Fruit fly (Drosophila melanogaster) whole organism, prepupa: Measurements from ENCODE around the gene CG46463.

Experiments used
- Blimp-1 ChIP-seq: fragments of 200-800 bp; sonication (Bioruptor generic); optimal IDR thresholded peaks from 3 replicates; lab custom pipeline; 2017; ENCODE audit warnings: missing biosample characterization, missing genetic modification characterization, mild to moderate bottlenecking, moderate library complexity, missing genetic modification reagents
- CG10631 ChIP-seq: fragments of 200-800 bp; sonication (Bioruptor generic); optimal IDR thresholded peaks from 2 replicates; lab custom pipeline; 2016; ENCODE audit warnings: missing biosample characterization, missing genetic modification characterization
- CG10669 ChIP-seq: fragments of 200-800 bp; sonication (Bioruptor generic); optimal IDR thresholded peaks from 3 replicates; lab custom pipeline; 2018; ENCODE audit warnings: missing biosample characterization, mild to moderate bottlenecking, missing genetic modification characterization, moderate library complexity
- CG11294 ChIP-seq: fragments of 200-800 bp; sonication (Bioruptor generic); IDR thresholded peaks from 2 replicates; pipeline ENCODE4 v1.3.6; 2022; ENCODE audit warnings: missing biosample characterization, missing genetic modification characterization
- CG11902 ChIP-seq: fragments of 200-800 bp; sonication (Bioruptor generic); optimal IDR thresholded peaks from 3 replicates; lab custom pipeline; 2016; ENCODE audit warnings: missing biosample characterization, missing genetic modification characterization
- CG15336 ChIP-seq: fragments of 200-800 bp; sonication (Bioruptor generic); IDR thresholded peaks from 2 replicates; pipeline ENCODE4 v1.3.6; 2022; ENCODE audit warnings: missing biosample characterization, missing genetic modification characterization
- CG3032 ChIP-seq: fragments of 200-800 bp; optimal IDR thresholded peaks from 2 replicates; lab custom pipeline; 2019; ENCODE audit warnings: missing biosample characterization, mild to moderate bottlenecking, missing genetic modification characterization, moderate library complexity
- CG32006 ChIP-seq: fragments of 200-800 bp; sonication (Bioruptor generic); optimal IDR thresholded peaks from 3 replicates; lab custom pipeline; 2017; ENCODE audit warnings: missing biosample characterization, mild to moderate bottlenecking, missing genetic modification characterization
- CG34406 ChIP-seq: fragments of 200-800 bp; sonication (Bioruptor generic); optimal IDR thresholded peaks from 3 replicates; lab custom pipeline; 2016; ENCODE audit warnings: missing biosample characterization, missing genetic modification characterization
- CG4318 ChIP-seq: fragments of 200-800 bp; sonication (Bioruptor generic); optimal IDR thresholded peaks from 3 replicates; lab custom pipeline; 2017; ENCODE audit warnings: missing biosample characterization, mild to moderate bottlenecking, missing genetic modification characterization
- CG6163 ChIP-seq: fragments of 200-800 bp; sonication (Bioruptor generic); IDR thresholded peaks from 3 replicates; pipeline ENCODE4 v1.3.6; 2022; ENCODE audit warnings: missing biosample characterization, missing genetic modification characterization
- CG6792 ChIP-seq: fragments of 200-800 bp; sonication (Bioruptor generic); optimal IDR thresholded peaks from 3 replicates; lab custom pipeline; 2016; ENCODE audit warnings: missing biosample characterization, missing genetic modification characterization
- CG6808 ChIP-seq: fragments of 200-800 bp; sonication (Bioruptor generic); optimal IDR thresholded peaks from 3 replicates; lab custom pipeline; 2017; ENCODE audit warnings: missing biosample characterization, missing genetic modification characterization, mild to moderate bottlenecking, moderate library complexity, missing genetic modification reagents
- CG6854 ChIP-seq: fragments of 200-800 bp; sonication (Bioruptor generic); optimal IDR thresholded peaks from 2 replicates; lab custom pipeline; 2017; ENCODE audit warnings: missing biosample characterization, mild to moderate bottlenecking, missing genetic modification characterization
- CG7368 ChIP-seq: fragments of 200-800 bp; sonication (Bioruptor generic); optimal IDR thresholded peaks from 3 replicates; lab custom pipeline; 2016; ENCODE audit warnings: missing biosample characterization, missing genetic modification characterization
- CG8632 ChIP-seq: fragments of 200-800 bp; sonication (Bioruptor generic); optimal IDR thresholded peaks from 3 replicates; lab custom pipeline; 2016; ENCODE audit warnings: missing biosample characterization, missing genetic modification characterization
- Eip75B ChIP-seq: fragments of 200-800 bp; sonication (Bioruptor generic); optimal IDR thresholded peaks from 3 replicates; lab custom pipeline; 2016; ENCODE audit warnings: missing biosample characterization, missing genetic modification characterization
- Eip78C ChIP-seq: fragments of 200-800 bp; sonication (Bioruptor generic); peaks from one replicate; lab custom pipeline; 2016; ENCODE audit warnings: missing biosample characterization, missing genetic modification characterization
- Eip93F ChIP-seq: fragments of 200-800 bp; sonication (Bioruptor generic); optimal IDR thresholded peaks from 2 replicates; lab custom pipeline; 2016; ENCODE audit warnings: missing biosample characterization, mild to moderate bottlenecking, missing genetic modification characterization
- Ets96B ChIP-seq: fragments of 200-800 bp; optimal IDR thresholded peaks from 2 replicates; lab custom pipeline; 2019; ENCODE audit warnings: missing biosample characterization, mild to moderate bottlenecking, missing genetic modification characterization, moderate library complexity
- Gug ChIP-seq: fragments of 200-800 bp; sonication (Bioruptor generic); IDR thresholded peaks from 2 replicates; pipeline ENCODE4 v1.3.6; 2022; ENCODE audit warnings: missing biosample characterization, missing genetic modification characterization
- Hr38 ChIP-seq: sonication (Bioruptor generic); optimal IDR thresholded peaks from 2 replicates; lab custom pipeline; 2016; ENCODE audit warnings: missing biosample characterization, missing genetic modification characterization
- Hr39 ChIP-seq: fragments of 200-800 bp; sonication (Bioruptor generic); optimal IDR thresholded peaks from 2 replicates; lab custom pipeline; 2016; ENCODE audit warnings: missing biosample characterization, missing genetic modification characterization
- Hr4 ChIP-seq: fragments of 200-800 bp; sonication (Bioruptor generic); optimal IDR thresholded peaks from 3 replicates; lab custom pipeline; 2016; ENCODE audit warnings: missing biosample characterization, missing genetic modification characterization
- Lpt ChIP-seq: fragments of 200-800 bp; sonication (Bioruptor generic); optimal IDR thresholded peaks from 3 replicates; lab custom pipeline; 2016; ENCODE audit warnings: missing biosample characterization, missing genetic modification characterization
- Met ChIP-seq: fragments of 200-800 bp; sonication (Bioruptor generic); optimal IDR thresholded peaks from 3 replicates; lab custom pipeline; 2016; ENCODE audit warnings: missing biosample characterization, missing genetic modification characterization
- Sox102F ChIP-seq: fragments of 200-800 bp; sonication (Bioruptor generic); optimal IDR thresholded peaks from 2 replicates; lab custom pipeline; 2016; ENCODE audit warnings: missing biosample characterization, mild to moderate bottlenecking, missing genetic modification characterization
- Sox14 ChIP-seq: fragments of 200-800 bp; sonication (Bioruptor generic); optimal IDR thresholded peaks from 3 replicates; lab custom pipeline; 2016; ENCODE audit warnings: missing biosample characterization, missing genetic modification characterization
- achi ChIP-seq: fragments of 200-800 bp; sonication (Bioruptor generic); optimal IDR thresholded peaks from 3 replicates; lab custom pipeline; 2016; ENCODE audit warnings: missing biosample characterization, missing genetic modification characterization
- acj6 ChIP-seq: fragments of 200-800 bp; sonication (Bioruptor generic); optimal IDR thresholded peaks from 3 replicates; lab custom pipeline; 2016; ENCODE audit warnings: missing biosample characterization, missing genetic modification characterization
- cyc ChIP-seq: fragments of 200-800 bp; sonication (Bioruptor generic); optimal IDR thresholded peaks from 3 replicates; lab custom pipeline; 2016; ENCODE audit warnings: missing biosample characterization, missing genetic modification characterization
- dsx ChIP-seq: fragments of 200-800 bp; optimal IDR thresholded peaks from 3 replicates; lab custom pipeline; 2019; ENCODE audit warnings: missing biosample characterization, mild to moderate bottlenecking, missing genetic modification characterization, moderate library complexity; ENCODE audit not compliant: poor library complexity, severe bottlenecking
- eg ChIP-seq: fragments of 200-800 bp; sonication (Bioruptor generic); IDR thresholded peaks from 3 replicates; pipeline ENCODE4 v1.3.6; 2022; ENCODE audit warnings: missing biosample characterization, missing genetic modification characterization
- esn ChIP-seq: fragments of 200-800 bp; sonication (Bioruptor generic); optimal IDR thresholded peaks from 2 replicates; lab custom pipeline; 2016; ENCODE audit warnings: missing biosample characterization, mild to moderate bottlenecking, missing genetic modification characterization, moderate library complexity
- fd85E ChIP-seq: fragments of 200-800 bp; sonication (Bioruptor generic); optimal IDR thresholded peaks from 3 replicates; lab custom pipeline; 2016; ENCODE audit warnings: missing biosample characterization, missing genetic modification characterization
- fkh ChIP-seq: fragments of 200-800 bp; sonication (Bioruptor generic); optimal IDR thresholded peaks from 3 replicates; lab custom pipeline; 2017; ENCODE audit warnings: missing biosample characterization, mild to moderate bottlenecking, missing genetic modification characterization, moderate library complexity
- lz ChIP-seq: fragments of 200-800 bp; sonication (Bioruptor generic); optimal IDR thresholded peaks from 3 replicates; lab custom pipeline; 2016; ENCODE audit warnings: missing biosample characterization, missing genetic modification characterization
- net ChIP-seq: fragments of 200-800 bp; sonication (Bioruptor generic); optimal IDR thresholded peaks from 3 replicates; lab custom pipeline; 2016; ENCODE audit warnings: missing biosample characterization, missing genetic modification characterization
- pdm3 ChIP-seq: fragments of 200-800 bp; sonication (Bioruptor generic); optimal IDR thresholded peaks from 3 replicates; lab custom pipeline; 2016; ENCODE audit warnings: missing biosample characterization, missing genetic modification characterization
- salr ChIP-seq, 2 experiments: fragments of 200-800 bp; sonication (Bioruptor generic); optimal IDR thresholded peaks; 3 replicates each; lab custom pipeline; 2016 to 2018; ENCODE audit warnings: missing biosample characterization in 2 of 2, missing genetic modification characterization in 2 of 2, mild to moderate bottlenecking in 1 of 2
- spab ChIP-seq: fragments of 200-800 bp; sonication (Bioruptor generic); optimal IDR thresholded peaks from 2 replicates; lab custom pipeline; 2017; ENCODE audit warnings: missing biosample characterization, mild to moderate bottlenecking, missing genetic modification characterization, missing genetic modification reagents
- ss ChIP-seq, 2 experiments: fragments of 200-800 bp; sonication (Bioruptor generic); optimal IDR thresholded peaks; 2 replicates in 1 of 2; 3 replicates in 1 of 2; lab custom pipeline; 2017 to 2018; ENCODE audit warnings: mild to moderate bottlenecking in 2 of 2, missing biosample characterization in 2 of 2, missing genetic modification characterization in 2 of 2, moderate library complexity in 1 of 2
- svp ChIP-seq: fragments of 200-800 bp; sonication (Bioruptor generic); peaks from one replicate; lab custom pipeline; 2016; ENCODE audit warnings: missing biosample characterization, missing genetic modification characterization
- topi ChIP-seq: fragments of 200-800 bp; sonication (Bioruptor generic); optimal IDR thresholded peaks from 3 replicates; lab custom pipeline; 2016; ENCODE audit warnings: missing biosample characterization, missing genetic modification characterization
- vri ChIP-seq: fragments of 200-800 bp; sonication (Bioruptor generic); optimal IDR thresholded peaks from 3 replicates; lab custom pipeline; 2016; ENCODE audit warnings: missing biosample characterization, mild to moderate bottlenecking, missing genetic modification characterization

Gene CG46463

dm6 chr3L:3436838-3437663 lies 24.1 kb upstream of the CG46463 start (continued):
- peak; percentile 39 for TF ChIP-seq Lpt (GFP tag; lab: Kevin White, UChicago)
- TF ChIP-seq eg (GFP tag; lab: Robert Waterston, UW) = peak; percentile 50
- TF ChIP-seq salr (GFP tag; optimal IDR thresholded peaks at IDR 0.05; lab: Kevin White, UChicago) = peak in 1 of 2 experiments; percentile 44
- TF ChIP-seq CG11294 = no peak
- no peak for TF ChIP-seq CG6854 (GFP tag; lab: Kevin White, UChicago)
- peak; percentile 32 for TF ChIP-seq net (GFP tag; lab: Kevin White, UChicago)
- no peak for TF ChIP-seq vri (GFP tag; lab: Kevin White, UChicago)
- no peak for TF ChIP-seq Hr38 (GFP tag; lab: Kevin White, UChicago)
- TF ChIP-seq CG6808 = no peak

- no peak for TF ChIP-seq svp (GFP tag; lab: Kevin White, UChicago)
- TF ChIP-seq fkh = peak; percentile 35
- TF ChIP-seq acj6 (GFP tag; lab: Kevin White, UChicago) = no peak
- TF ChIP-seq, all 60 proteins: peak for 1
These were observed 23.3 kb upstream of the CG46463 start for dm6 chr3L:3437664-3438368.

dm6 chr3L:3438473-3438872 lies 22.6 kb upstream of the CG46463 start:
- peak; percentile 24 for TF ChIP-seq Hr39 (GFP tag; lab: Kevin White, UChicago)
- no peak for TF ChIP-seq CG4318 (GFP tag; lab: Kevin White, UChicago)
- TF ChIP-seq eg (GFP tag; lab: Robert Waterston, UW) = no peak
- peak; percentile 25 for TF ChIP-seq Sox102F (GFP tag; lab: Kevin White, UChicago)
- peak; percentile 37 for TF ChIP-seq topi (GFP tag; lab: Kevin White, UChicago)
- TF ChIP-seq achi (GFP tag; lab: Kevin White, UChicago) = peak; percentile 36
- TF ChIP-seq cyc (GFP tag; lab: Kevin White, UChicago) = no peak
- TF ChIP-seq ss (GFP tag; optimal IDR thresholded peaks at IDR 0.05; lab: Kevin White, UChicago) = no peak
- TF ChIP-seq CG6792 (GFP tag; lab: Kevin White, UChicago) = peak; percentile 26
- TF ChIP-seq CG6808 = no peak
- peak; percentile 27 for TF ChIP-seq CG10669
- TF ChIP-seq esn (GFP tag; lab: Kevin White, UChicago) = peak; percentile 39
- no peak for TF ChIP-seq CG7368
- peak; percentile 12 for TF ChIP-seq Hr4
- peak; percentile 1 for TF ChIP-seq net (GFP tag; lab: Kevin White, UChicago)
- TF ChIP-seq CG15336 (GFP tag; lab: Robert Waterston, UW) = peak; percentile 20; the same call in 1 of the 2 replicates
- TF ChIP-seq CG34406 (GFP tag; lab: Kevin White, UChicago) = peak; percentile 50
- TF ChIP-seq Met (GFP tag; lab: Kevin White, UChicago) = peak; percentile 56
- no peak for TF ChIP-seq Eip93F
- peak; percentile 33 for TF ChIP-seq acj6 (GFP tag; lab: Kevin White, UChicago)
- peak; percentile 47 for TF ChIP-seq Ets96B (tag; lab: Kevin White, UChicago)
- TF ChIP-seq dsx (GFP tag; lab: Kevin White, UChicago) = peak; percentile 9
- TF ChIP-seq CG10631 = peak; percentile 4
- peak; percentile 82 for TF ChIP-seq Eip78C (GFP tag; lab: Kevin White, UChicago)
- TF ChIP-seq Blimp-1 (GFP tag; lab: Kevin White, UChicago) = no peak
- peak; percentile 9 for TF ChIP-seq CG32006 (GFP tag; lab: Kevin White, UChicago)
- peak; percentile 17 for TF ChIP-seq spab (GFP tag; lab: Kevin White, UChicago)
- TF ChIP-seq pdm3 (GFP tag; lab: Kevin White, UChicago) = peak; percentile 32
- no peak for TF ChIP-seq CG11902 (GFP tag; lab: Kevin White, UChicago)
- no peak for TF ChIP-seq CG8632 (GFP tag; lab: Kevin White, UChicago)
- TF ChIP-seq Gug = 0 out of 2 replicates have a peak, but pooled peaks have one; percentile 12
- peak; percentile 24 for TF ChIP-seq lz (GFP tag; lab: Kevin White, UChicago)
- peak; percentile 11 for TF ChIP-seq Eip75B (GFP tag; lab: Kevin White, UChicago)
- TF ChIP-seq fd85E (GFP tag; lab: Kevin White, UChicago) = no peak
- peak; percentile 42 for TF ChIP-seq CG3032 (tag; lab: Kevin White, UChicago)
- TF ChIP-seq Sox14 (GFP tag; lab: Kevin White, UChicago) = peak; percentile 21
- TF ChIP-seq CG6163 (GFP tag; lab: Robert Waterston, UW) = no peak
